Worm (Caenorhabditis elegans): Measurements from ENCODE around the gene T05A7.11.

DNA sequence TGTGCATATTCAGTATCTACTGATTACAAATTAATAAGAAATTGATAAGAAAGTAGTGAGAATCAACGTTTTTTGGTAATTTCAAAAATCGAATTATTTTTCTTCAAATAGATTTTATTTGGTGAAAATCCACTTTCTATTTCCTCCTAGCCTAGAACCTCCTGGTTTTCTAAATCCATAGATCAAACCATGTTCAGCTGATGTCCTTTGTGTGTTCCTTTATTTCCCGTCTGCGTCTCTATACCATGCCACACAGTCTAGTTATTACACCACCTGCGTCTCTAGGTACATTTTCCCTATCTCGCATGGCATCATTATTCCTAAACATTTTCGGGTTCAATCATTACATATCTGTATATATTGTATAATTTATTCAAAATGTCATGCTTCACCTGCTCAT lies 27.9 kb upstream of the T05A7.11 start, which contains the start of gene F10G7.5:
- TF ChIP-seq lin-54 (GFP tag; optimal IDR thresholded peaks at IDR 0.05) (no peak), snpc-1.1 (tag; optimal IDR thresholded peaks at IDR 0.05; ENCODE audit: insufficient read depth) (no peak), ama-1 (optimal IDR thresholded peaks at IDR 0.05) (no peak), ama-1 (GFP tag; optimal IDR thresholded peaks at IDR 0.05) (no peak), nfya-1 (tag; optimal IDR thresholded peaks at IDR 0.05; ENCODE audit: borderline replicate concordance, insufficient read depth) (no peak), lin-40 (tag; optimal IDR thresholded peaks at IDR 0.05) (no peak), B0336.3 (GFP tag; IDR thresholded peaks at IDR 0.05) (no peak), lir-1 (GFP tag; conservative IDR thresholded peaks at IDR 0.05) (no peak), hrde-1 (tag; optimal IDR thresholded peaks at IDR 0.05; ENCODE audit: borderline replicate concordance) (no peak), attf-5 (GFP tag; optimal IDR thresholded peaks at IDR 0.05) (peak; percentile 4)
